Worm (Caenorhabditis elegans) whole organism, L1 larva: ENCODE results near the gene pxf-1.

Experiments
- grh-1 ChIP-seq: fragments of 200-800 bp; sonication (Bioruptor generic); IDR thresholded peaks from 2 replicates; pipeline ENCODE4 v1.3.6; 2022; ENCODE audit warnings: missing genetic modification reagents, missing genetic modification characterization, missing compliant biosample characterization
- nhr-11 ChIP-seq: fragments of 150-350 bp; optimal IDR thresholded peaks from 2 replicates; lab custom pipeline; 2014; ENCODE audit warnings: missing biosample characterization, missing genetic modification characterization
- nhr-12 ChIP-seq: sonication (generic microtip); optimal IDR thresholded peaks from 2 replicates; lab custom pipeline; 2017; ENCODE audit warnings: missing biosample characterization, missing genetic modification characterization
- nhr-237 ChIP-seq: fragments of 150-350 bp; optimal IDR thresholded peaks from 2 replicates; lab custom pipeline; 2014; ENCODE audit warnings: missing biosample characterization, missing genetic modification characterization
- nhr-28 ChIP-seq: fragments of 150-350 bp; optimal IDR thresholded peaks from 2 replicates; lab custom pipeline; 2014; ENCODE audit warnings: missing biosample characterization, missing genetic modification characterization
- nhr-90 ChIP-seq: sonication (generic microtip); optimal IDR thresholded peaks from 2 replicates; lab custom pipeline; 2016; ENCODE audit warnings: mild to moderate bottlenecking, missing genetic modification characterization, missing compliant biosample characterization; ENCODE audit not compliant: poor library complexity
- tbx-2 ChIP-seq: sonication (generic microtip); optimal IDR thresholded peaks from 2 replicates; lab custom pipeline; 2016; ENCODE audit warnings: missing genetic modification characterization, missing compliant biosample characterization
- unc-130 ChIP-seq: fragments of 150-350 bp; optimal IDR thresholded peaks from 2 replicates; lab custom pipeline; 2017; ENCODE audit warnings: missing biosample characterization, missing genetic modification characterization, inconsistent platforms
- unc-98 ChIP-seq: fragments of 200-800 bp; sonication (Bioruptor generic); IDR thresholded peaks from 2 replicates; pipeline ENCODE4 v1.3.6; 2022; ENCODE audit warnings: missing genetic modification characterization, missing compliant biosample characterization
- zip-4 ChIP-seq: fragments of 200-800 bp; sonication (Bioruptor generic); optimal IDR thresholded peaks from 2 replicates; lab custom pipeline; 2018; ENCODE audit warnings: mild to moderate bottlenecking, missing genetic modification characterization, moderate library complexity, missing compliant biosample characterization
- ztf-4 ChIP-seq: fragments of 150-350 bp; optimal IDR thresholded peaks from 2 replicates; lab custom pipeline; 2014; ENCODE audit warnings: missing biosample characterization, missing genetic modification characterization

- no peak for TF ChIP-seq nhr-11 (tag; lab: Kevin White, UChicago)
- no peak for TF ChIP-seq nhr-28 (tag; lab: Kevin White, UChicago)
- no peak for TF ChIP-seq unc-98 (GFP tag; lab: Robert Waterston, UW)
- TF ChIP-seq tbx-2 (tag; lab: Kevin White, UChicago) = no peak
- no peak for TF ChIP-seq nhr-237 (tag; lab: Kevin White, UChicago)
- TF ChIP-seq nhr-12 (tag; lab: Kevin White, UChicago) = no peak
- TF ChIP-seq nhr-90 = no peak
- TF ChIP-seq grh-1 (GFP tag; lab: Robert Waterston, UW) = no peak
- no peak for TF ChIP-seq ztf-4 (tag; lab: Kevin White, UChicago)
- TF ChIP-seq zip-4 (GFP tag; lab: Kevin White, UChicago) = no peak
- TF ChIP-seq unc-130 (tag; lab: Kevin White, UChicago) = no peak
Measured at ce11 chrIV:10116765-10117164, 57.4 kb downstream of the pxf-1 start.
